Fruit fly (Drosophila melanogaster): ENCODE data around the gene Ptth.
A peak's percentile ranks its signal among the peaks of the same experiment; 100 is the strongest.

Ptth gene

dm6 chr2L:540572-541210 is 36.0 kb downstream of the Ptth start (continued):
- TF ChIP-seq Dfd (GFP tag; optimal IDR thresholded peaks at IDR 0.05) (no peak), Hr83 (GFP tag; optimal IDR thresholded peaks at IDR 0.05; ENCODE audit: poor library complexity, severe bottlenecking) (peak; percentile 54)

DNA sequence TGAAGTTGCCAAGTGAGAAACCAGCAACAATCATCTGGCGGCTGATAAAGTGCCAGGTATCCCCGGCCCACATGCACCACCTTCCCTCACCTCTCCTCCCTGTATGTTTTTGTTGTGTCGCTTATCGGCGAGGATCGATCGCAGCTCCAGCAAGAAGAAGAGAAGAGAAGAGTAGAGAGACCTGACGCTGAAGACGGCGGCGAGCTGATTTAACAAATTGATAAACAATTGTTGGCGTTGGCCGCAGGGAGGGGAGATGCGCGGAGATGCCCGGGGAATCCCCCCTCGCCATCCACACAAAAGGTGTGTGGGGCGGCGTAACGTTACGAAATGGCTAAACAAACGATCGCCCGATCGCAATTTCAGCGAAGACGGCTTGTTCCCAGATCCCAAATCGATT is 43.0 kb downstream of the Ptth start:
- TF ChIP-seq ey (GFP tag; optimal IDR thresholded peaks at IDR 0.05) = no peak
- TF ChIP-seq Hr78 (GFP tag; optimal IDR thresholded peaks at IDR 0.05) = no peak
- no peak for TF ChIP-seq Hr83 (GFP tag; optimal IDR thresholded peaks at IDR 0.05; ENCODE audit: poor library complexity, severe bottlenecking)
- TF ChIP-seq brk (GFP tag; optimal IDR thresholded peaks at IDR 0.05) = no peak
- TF ChIP-seq br (GFP tag; optimal IDR thresholded peaks at IDR 0.05) = no peak
- no peak for TF ChIP-seq CrebA (GFP tag; optimal IDR thresholded peaks at IDR 0.05; ENCODE audit: borderline replicate concordance)
- no peak for TF ChIP-seq Rel (GFP tag; optimal IDR thresholded peaks at IDR 0.05)
- peak; percentile 74 for TF ChIP-seq Rel (tag; optimal IDR thresholded peaks at IDR 0.05)
- TF ChIP-seq psq (GFP tag; optimal IDR thresholded peaks at IDR 0.05) = peak; percentile 16

DNA sequence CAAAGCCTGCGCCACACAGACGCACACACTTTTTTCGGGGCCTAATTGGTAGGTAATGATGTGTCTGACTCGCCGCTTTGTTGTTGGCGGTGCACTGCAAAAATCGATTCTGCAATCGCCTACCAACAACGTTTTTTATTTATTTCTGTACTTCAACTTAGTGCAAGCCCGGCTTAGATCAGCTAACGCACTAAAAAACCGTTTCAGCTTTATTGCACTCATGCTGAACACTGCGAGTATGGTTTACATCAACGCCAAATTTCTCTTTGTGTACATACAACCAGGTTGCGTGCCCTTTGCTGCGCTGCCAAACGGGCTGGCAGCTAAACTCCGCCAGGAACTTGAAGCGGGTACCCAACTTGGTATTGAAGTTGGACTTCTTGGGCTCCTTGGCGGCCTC is 46.5 kb downstream of the Ptth start:
- TF ChIP-seq GATAd (GFP tag; optimal IDR thresholded peaks at IDR 0.05) (no peak), dl (GFP tag; optimal IDR thresholded peaks at IDR 0.05; ENCODE audit: insufficient read depth in 1 of 2, partially characterized antibody in 2 of 2) (no peak), lola (GFP tag; optimal IDR thresholded peaks at IDR 0.05) (no peak), sv (GFP tag; optimal IDR thresholded peaks at IDR 0.05) (no peak), psq (GFP tag; optimal IDR thresholded peaks at IDR 0.05) (peak; percentile 92), HLH106 (tag; optimal IDR thresholded peaks at IDR 0.05) (peak; percentile 89), rgr (GFP tag; optimal IDR thresholded peaks at IDR 0.05) (peak; percentile 91), jim (GFP tag; optimal IDR thresholded peaks at IDR 0.05) (no peak), woc (GFP tag; optimal IDR thresholded peaks at IDR 0.05) (peak; percentile 92), Dif (GFP tag; optimal IDR thresholded peaks at IDR 0.05; ENCODE audit: partially characterized antibody) (no peak), Mio (GFP tag; optimal IDR thresholded peaks at IDR 0.05) (peak; percentile 68), Dfd (GFP tag; optimal IDR thresholded peaks at IDR 0.05) (no peak), Rel (GFP tag; optimal IDR thresholded peaks at IDR 0.05) (no peak), Rel (tag; optimal IDR thresholded peaks at IDR 0.05) (peak; percentile 53), h (GFP tag; optimal IDR thresholded peaks at IDR 0.05) (peak; percentile 92), Hnf4 (GFP tag; optimal IDR thresholded peaks at IDR 0.05) (peak; percentile 94), Vsx2 (GFP tag; optimal IDR thresholded peaks at IDR 0.05; ENCODE audit: partially characterized antibody) (no peak), usp (GFP tag; optimal IDR thresholded peaks at IDR 0.05) (no peak), br (GFP tag; optimal IDR thresholded peaks at IDR 0.05) (peak; percentile 97), pan (optimal IDR thresholded peaks at IDR 0.05) (no peak), ey (GFP tag; optimal IDR thresholded peaks at IDR 0.05) (peak; percentile 92), Sp1 (GFP tag; optimal IDR thresholded peaks at IDR 0.05) (peak; percentile 95), Hr78 (GFP tag; optimal IDR thresholded peaks at IDR 0.05) (no peak), Hr83 (GFP tag; optimal IDR thresholded peaks at IDR 0.05; ENCODE audit: poor library complexity, severe bottlenecking) (peak; percentile 52), CG9705 (GFP tag; optimal IDR thresholded peaks at IDR 0.05) (peak; percentile 65), dsf (GFP tag; optimal IDR thresholded peaks at IDR 0.05; ENCODE audit: borderline replicate concordance) (peak; percentile 73), N (GFP tag; optimal IDR thresholded peaks at IDR 0.05) (no peak), OdsH (GFP tag; optimal IDR thresholded peaks at IDR 0.05) (peak; percentile 96), CG32264 (GFP tag; optimal IDR thresholded peaks at IDR 0.05) (peak; percentile 68), foxo (GFP tag; optimal IDR thresholded peaks at IDR 0.05) (peak; percentile 40 to 96), fru (GFP tag; optimal IDR thresholded peaks at IDR 0.05) (peak; percentile 96), dmrt93B (GFP tag; optimal IDR thresholded peaks at IDR 0.05) (peak; percentile 84), sage (GFP tag; optimal IDR thresholded peaks at IDR 0.05) (peak; percentile 81)

DNA sequence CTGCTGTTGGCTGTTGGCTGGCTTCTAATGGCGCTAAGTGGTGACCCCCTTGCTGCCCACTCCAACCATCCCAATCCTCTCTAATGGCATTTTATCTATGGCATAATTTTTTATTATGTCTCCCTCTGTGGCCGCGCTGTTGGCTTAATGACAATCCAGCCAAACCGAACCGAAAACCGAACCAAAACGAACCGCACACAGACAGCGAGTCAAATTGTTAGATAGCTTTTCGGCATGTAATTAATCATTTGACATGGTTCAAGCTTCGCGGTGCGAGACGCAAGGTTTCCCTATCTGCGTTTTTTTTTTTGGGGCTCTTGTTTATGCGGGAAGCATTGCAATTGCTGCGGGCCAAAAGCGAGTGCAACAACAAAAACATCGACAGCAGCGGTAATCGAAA is 49.0 kb downstream of the Ptth start:
- TF ChIP-seq Hr83 (GFP tag; optimal IDR thresholded peaks at IDR 0.05; ENCODE audit: poor library complexity, severe bottlenecking) (no peak), ey (GFP tag; optimal IDR thresholded peaks at IDR 0.05) (no peak), fru (GFP tag; optimal IDR thresholded peaks at IDR 0.05) (no peak), dl (GFP tag; optimal IDR thresholded peaks at IDR 0.05; ENCODE audit: insufficient read depth in 1 of 2, partially characterized antibody in 2 of 2) (no peak), Dif (GFP tag; optimal IDR thresholded peaks at IDR 0.05; ENCODE audit: partially characterized antibody) (no peak), rgr (GFP tag; optimal IDR thresholded peaks at IDR 0.05) (no peak), Abd-B (GFP tag; optimal IDR thresholded peaks at IDR 0.05) (no peak), Hnf4 (GFP tag; optimal IDR thresholded peaks at IDR 0.05) (no peak)
